Fruit fly (Drosophila melanogaster): ENCODE results near the gene CG31323.

CG31323 gene

dm6 chr3R:26172040-26172439, 1.4 kb downstream of the CG31323 start (continued):
- TF ChIP-seq Atf-2 (GFP tag; optimal IDR thresholded peaks at IDR 0.05) = no peak
- TF ChIP-seq CG17829 (tag; optimal IDR thresholded peaks at IDR 0.05) = no peak
- TF ChIP-seq CG12071 (GFP tag; optimal IDR thresholded peaks at IDR 0.05) = peak; percentile 55
- no peak for TF ChIP-seq ap (GFP tag; IDR thresholded peaks at IDR 0.05)
- TF ChIP-seq crol (GFP tag; IDR thresholded peaks at IDR 0.05) = no peak
- TF ChIP-seq sqz (GFP tag; optimal IDR thresholded peaks at IDR 0.05) = peak; percentile 55
- TF ChIP-seq gcm2 (GFP tag; optimal IDR thresholded peaks at IDR 0.05) = no peak
- no peak for TF ChIP-seq CG2712 (tag; optimal IDR thresholded peaks at IDR 0.05)
- no peak for TF ChIP-seq yki (optimal IDR thresholded peaks at IDR 0.05)
- TF ChIP-seq Jarid2 (GFP tag; optimal IDR thresholded peaks at IDR 0.05) = no peak
- no peak for TF ChIP-seq CG2202 (tag; optimal IDR thresholded peaks at IDR 0.05)
- TF ChIP-seq dan (GFP tag; IDR thresholded peaks at IDR 0.05) = no peak
- no peak for TF ChIP-seq CG3726 (GFP tag; IDR thresholded peaks at IDR 0.05)
- TF ChIP-seq CG11398 (GFP tag; optimal IDR thresholded peaks at IDR 0.05) = no peak
- TF ChIP-seq CG3163 (GFP tag; optimal IDR thresholded peaks at IDR 0.05) = no peak
- TF ChIP-seq Ssrp (tag; optimal IDR thresholded peaks at IDR 0.05) = no peak
- peak; percentile 67; the same call in 1 of the 2 replicates for TF ChIP-seq stc (GFP tag; IDR thresholded peaks at IDR 0.05)
- no peak for TF ChIP-seq CG6791 (GFP tag; IDR thresholded peaks at IDR 0.05; ENCODE audit: partially characterized antibody)
- peak; percentile 27 for TF ChIP-seq Myb (GFP tag; optimal IDR thresholded peaks at IDR 0.05)
- TF ChIP-seq twi (tag; optimal IDR thresholded peaks at IDR 0.05) = no peak
- peak; percentile 28 for TF ChIP-seq Dad (GFP tag; optimal IDR thresholded peaks at IDR 0.05)
- TF ChIP-seq prd (optimal IDR thresholded peaks at IDR 0.05) = no peak
- TF ChIP-seq prd (GFP tag; IDR thresholded peaks at IDR 0.05) = peak; percentile 56; the same call in 1 of the 3 replicates
- TF ChIP-seq Pdp1 (GFP tag; optimal IDR thresholded peaks at IDR 0.05) = peak in 1 of 2 experiments; percentile 50

- TF ChIP-seq lab (GFP tag; optimal IDR thresholded peaks at IDR 0.05) = peak; percentile 67
- peak; percentile 29 for TF ChIP-seq CG12769 (tag; optimal IDR thresholded peaks at IDR 0.05)
- no peak for TF ChIP-seq sisA (GFP tag; IDR thresholded peaks at IDR 0.05)
- TF ChIP-seq CG6765 (GFP tag; optimal IDR thresholded peaks at IDR 0.05) = peak; percentile 28
- TF ChIP-seq cato (GFP tag; optimal IDR thresholded peaks at IDR 0.05; ENCODE audit: borderline replicate concordance) = no peak
- TF ChIP-seq slbo (GFP tag; IDR thresholded peaks at IDR 0.05) = peak; percentile 15; the same call in 1 of the 2 replicates
- TF ChIP-seq caup (GFP tag; optimal IDR thresholded peaks at IDR 0.05; ENCODE audit: severe bottlenecking) = peak; percentile 1
- TF ChIP-seq lmd (GFP tag; IDR thresholded peaks at IDR 0.05) = peak; percentile 38; the same call in 1 of the 2 replicates
- peak; percentile 40 for TF ChIP-seq dmrt99B (tag; optimal IDR thresholded peaks at IDR 0.05)
- TF ChIP-seq CG18476 (GFP tag; optimal IDR thresholded peaks at IDR 0.05) = no peak
- peak; percentile 17 for TF ChIP-seq CG3281 (GFP tag; optimal IDR thresholded peaks at IDR 0.05)
- TF ChIP-seq ranshi (GFP tag; IDR thresholded peaks at IDR 0.05) = 0 out of 2 replicates have a peak, but pooled peaks have one; percentile 20
- peak; percentile 20; the same call in 1 of the 2 replicates for TF ChIP-seq sob (GFP tag; IDR thresholded peaks at IDR 0.05)
- peak; percentile 31 for TF ChIP-seq gem (tag; optimal IDR thresholded peaks at IDR 0.05)
- TF ChIP-seq Ets97D (GFP tag; optimal IDR thresholded peaks at IDR 0.05) = no peak
- TF ChIP-seq CG13894 (tag; optimal IDR thresholded peaks at IDR 0.05) = peak; percentile 42
- TF ChIP-seq Dp (GFP tag; optimal IDR thresholded peaks at IDR 0.05) = no peak
- peak; percentile 45 for TF ChIP-seq Fer1 (GFP tag; optimal IDR thresholded peaks at IDR 0.05)
- TF ChIP-seq CG7556 (GFP tag; optimal IDR thresholded peaks at IDR 0.05) = peak; percentile 17
- TF ChIP-seq CG15514 (GFP tag; optimal IDR thresholded peaks at IDR 0.05) = peak; percentile 21
- TF ChIP-seq Hmr (GFP tag; optimal IDR thresholded peaks at IDR 0.05) = peak; percentile 46
- no peak for TF ChIP-seq CG10979 (tag; optimal IDR thresholded peaks at IDR 0.05)
- no peak for TF ChIP-seq sens-2 (GFP tag; IDR thresholded peaks at IDR 0.05)
- TF ChIP-seq CG18599 (GFP tag; optimal IDR thresholded peaks at IDR 0.05) = peak; percentile 77
- 0 out of 2 replicates have a peak, but pooled peaks have one; percentile 21 for TF ChIP-seq ara (GFP tag; IDR thresholded peaks at IDR 0.05)
- TF ChIP-seq CG11085 (GFP tag; IDR thresholded peaks at IDR 0.05) = no peak
- peak; percentile 36 for TF ChIP-seq cwo (GFP tag; optimal IDR thresholded peaks at IDR 0.05)
- TF ChIP-seq luna (GFP tag; optimal IDR thresholded peaks at IDR 0.05) = no peak
These were observed 11.3 kb downstream of the CG31323 start for dm6 chr3R:26181991-26182390.
